Worm (Caenorhabditis elegans): ENCODE data around the gene rfl-1.

rfl-1 gene

ce11 chrIII:7029105-7029504, 8.1 kb downstream of the rfl-1 start, which contains the start of gene cyk-1:
Gene cyk-1 (minus strand): TSS chrIII:7029205.
- no peak for TF ChIP-seq efl-1 (optimal IDR thresholded peaks at IDR 0.05)
- no peak for TF ChIP-seq efl-1 (GFP tag; optimal IDR thresholded peaks at IDR 0.05 in 1 of 2)
- no peak for TF ChIP-seq lin-39 (tag; optimal IDR thresholded peaks at IDR 0.05)
- TF ChIP-seq unc-130 (tag; optimal IDR thresholded peaks at IDR 0.05): no peak
- TF ChIP-seq ceh-90 (tag; optimal IDR thresholded peaks at IDR 0.05): no peak
- no peak for TF ChIP-seq F16B12.6 (tag; optimal IDR thresholded peaks at IDR 0.05)
- TF ChIP-seq mef-2 (tag; optimal IDR thresholded peaks at IDR 0.05): no peak
- TF ChIP-seq snu-23 (GFP tag; optimal IDR thresholded peaks at IDR 0.05): no peak
- TF ChIP-seq hlh-17 (GFP tag; optimal IDR thresholded peaks at IDR 0.05; ENCODE audit: borderline replicate concordance): no peak
- TF ChIP-seq lsy-2 (tag; optimal IDR thresholded peaks at IDR 0.05): no peak
- TF ChIP-seq nhr-76 (tag; optimal IDR thresholded peaks at IDR 0.05): no peak
- no peak for TF ChIP-seq unc-30 (tag; optimal IDR thresholded peaks at IDR 0.05)
- no peak for TF ChIP-seq xbp-1 (tag; optimal IDR thresholded peaks at IDR 0.05)
- TF ChIP-seq blmp-1 (tag; optimal IDR thresholded peaks at IDR 0.05): no peak
- TF ChIP-seq ceh-82 (tag; optimal IDR thresholded peaks at IDR 0.05): no peak
- no peak for TF ChIP-seq nhr-20 (tag; optimal IDR thresholded peaks at IDR 0.05)
- no peak for TF ChIP-seq unc-86 (tag; optimal IDR thresholded peaks at IDR 0.05)

- TF ChIP-seq F16B12.6 (tag; optimal IDR thresholded peaks at IDR 0.05) (no peak), nhr-84 (tag; optimal IDR thresholded peaks at IDR 0.05) (no peak), C04F5.9 (tag; optimal IDR thresholded peaks at IDR 0.05) (no peak), ets-5 (GFP tag; IDR thresholded peaks at IDR 0.05) (no peak), tlp-1 (tag; optimal IDR thresholded peaks at IDR 0.05) (no peak), nhr-90 (tag; optimal IDR thresholded peaks at IDR 0.05; ENCODE audit: poor library complexity) (peak; percentile 31), sptf-1 (tag; optimal IDR thresholded peaks at IDR 0.05) (no peak), ces-1 (GFP tag; optimal IDR thresholded peaks at IDR 0.05) (no peak), mdl-1 (tag; optimal IDR thresholded peaks at IDR 0.05) (peak in 1 of 2 experiments; percentile 25), hlh-17 (GFP tag; optimal IDR thresholded peaks at IDR 0.05; ENCODE audit: borderline replicate concordance) (no peak), unc-130 (tag; optimal IDR thresholded peaks at IDR 0.05) (no peak), ceh-82 (tag; optimal IDR thresholded peaks at IDR 0.05) (peak; percentile 3 to 21 (median 5)), hlh-4 (tag; optimal IDR thresholded peaks at IDR 0.05) (no peak), ceh-8 (GFP tag; optimal IDR thresholded peaks at IDR 0.05) (no peak), pag-3 (tag; optimal IDR thresholded peaks at IDR 0.05; ENCODE audit: borderline replicate concordance, insufficient read depth) (no peak), ceh-88 (GFP tag; IDR thresholded peaks at IDR 0.05) (no peak), nhr-11 (tag; optimal IDR thresholded peaks at IDR 0.05) (no peak), pqm-1 (tag; optimal IDR thresholded peaks at IDR 0.05) (no peak), snpc-4 (tag; optimal IDR thresholded peaks at IDR 0.05) (peak; percentile 85), aly-2 (tag; optimal IDR thresholded peaks at IDR 0.05) (no peak), egl-27 (tag; optimal IDR thresholded peaks at IDR 0.05) (no peak), lin-15B (tag; optimal IDR thresholded peaks at IDR 0.05) (no peak), ceh-90 (tag; optimal IDR thresholded peaks at IDR 0.05) (no peak), egl-13 (tag; optimal IDR thresholded peaks at IDR 0.05) (no peak), dsc-1 (tag; optimal IDR thresholded peaks at IDR 0.05) (peak; percentile 66), lin-35 (GFP tag; optimal IDR thresholded peaks at IDR 0.05) (peak; percentile 30 to 57), irx-1 (tag; optimal IDR thresholded peaks at IDR 0.05) (no peak), mep-1 (tag; optimal IDR thresholded peaks at IDR 0.05) (peak; percentile 41), fkh-4 (tag; optimal IDR thresholded peaks at IDR 0.05; ENCODE audit: borderline replicate concordance) (peak; percentile 4), nhr-12 (tag; optimal IDR thresholded peaks at IDR 0.05) (no peak), ama-1 (optimal IDR thresholded peaks at IDR 0.05) (no peak), skn-1 (tag; optimal IDR thresholded peaks at IDR 0.05) (peak; percentile 15), blmp-1 (tag; optimal IDR thresholded peaks at IDR 0.05) (no peak), nhr-47 (tag; optimal IDR thresholded peaks at IDR 0.05) (peak; percentile 53), fkh-8 (tag; optimal IDR thresholded peaks at IDR 0.05) (peak; percentile 51), mab-9 (GFP tag; IDR thresholded peaks at IDR 0.05) (no peak), nhr-76 (tag; optimal IDR thresholded peaks at IDR 0.05) (no peak), swsn-7 (tag; optimal IDR thresholded peaks at IDR 0.05) (peak; percentile 41), unc-98 (GFP tag; IDR thresholded peaks at IDR 0.05) (no peak), unc-62 (GFP tag; optimal IDR thresholded peaks at IDR 0.05) (no peak), jun-1 (tag; optimal IDR thresholded peaks at IDR 0.05) (no peak)
Measured at ce11 chrIII:7030044-7030804, 9.2 kb downstream of the rfl-1 start.
